Worm (Caenorhabditis elegans) whole organism, L4/young adult: ENCODE results near the gene fbxa-81.

ENCODE experiments used
- W03F9.2 ChIP-seq: fragments of 150-350 bp; optimal IDR thresholded peaks from 2 replicates; lab custom pipeline; 2014; ENCODE audit warnings: missing biosample characterization, missing genetic modification characterization
- dao-5 ChIP-seq: sonication (generic microtip); optimal IDR thresholded peaks from 2 replicates; lab custom pipeline; 2016; ENCODE audit warnings: missing genotype, missing genetic modification characterization, moderate library complexity, missing compliant biosample characterization
- him-1 ChIP-seq: sonication (generic microtip); optimal IDR thresholded peaks from 2 replicates; lab custom pipeline; 2016; ENCODE audit warnings: missing genotype, missing genetic modification reagents, missing genetic modification characterization, missing compliant biosample characterization

- TF ChIP-seq dao-5 (tag; lab: Kevin White, UChicago) (no peak), him-1 (tag; lab: Kevin White, UChicago) (no peak), W03F9.2 (tag; lab: Kevin White, UChicago) (no peak)
Observed at ce11 chrX:14505578-14506353, 36.1 kb downstream of the fbxa-81 start.
